Worm (Caenorhabditis elegans) whole organism, young adult: Measurements from ENCODE around the gene K08D12.8.

Experiments used
- B0261.1 ChIP-seq: sonication (generic microtip); optimal IDR thresholded peaks from 2 replicates; lab custom pipeline; 2016; ENCODE audit warnings: mild to moderate bottlenecking, missing genetic modification characterization, moderate library complexity, missing compliant biosample characterization
- B0336.3 ChIP-seq: fragments of 200-800 bp; sonication (Bioruptor generic); IDR thresholded peaks from 2 replicates; pipeline ENCODE4 v1.3.6; 2022; ENCODE audit warnings: missing genetic modification characterization, missing compliant biosample characterization
- C06A6.2 ChIP-seq: fragments of 200-800 bp; sonication (Bioruptor generic); conservative IDR thresholded peaks from 2 replicates; pipeline ENCODE4 v1.3.6; 2022; ENCODE audit warnings: missing genetic modification characterization, missing compliant biosample characterization
- D2030.7 ChIP-seq: fragments of 200-800 bp; sonication (Bioruptor generic); IDR thresholded peaks from 2 replicates; pipeline ENCODE4 v1.3.6; 2022; ENCODE audit warnings: missing genetic modification reagents, missing genetic modification characterization, missing compliant biosample characterization
- F33H1.4 ChIP-seq: fragments of 200-800 bp; sonication (Bioruptor generic); IDR thresholded peaks from 2 replicates; pipeline ENCODE4 v1.3.6; 2022; ENCODE audit warnings: missing genetic modification reagents, missing genetic modification characterization, missing compliant biosample characterization
- F37B4.10 ChIP-seq: fragments of 200-800 bp; sonication (Bioruptor generic); IDR thresholded peaks from 2 replicates; pipeline ENCODE4 v1.3.6; 2022; ENCODE audit warnings: missing genetic modification characterization, missing compliant biosample characterization
- F49E8.2 ChIP-seq: sonication (generic microtip); optimal IDR thresholded peaks from 3 replicates; lab custom pipeline; 2017; ENCODE audit warnings: missing genetic modification characterization, mild to moderate bottlenecking, missing compliant biosample characterization, antibody characterized with exemption, moderate library complexity; ENCODE audit not compliant: insufficient read depth
- F55B11.4 ChIP-seq: sonication (generic microtip); optimal IDR thresholded peaks from 2 replicates; lab custom pipeline; 2016; ENCODE audit warnings: missing compliant biosample characterization, missing genetic modification characterization, borderline replicate concordance; ENCODE audit not compliant: insufficient read depth
- F57C9.4 ChIP-seq: sonication (generic microtip); optimal IDR thresholded peaks from 2 replicates; lab custom pipeline; 2017; ENCODE audit warnings: mild to moderate bottlenecking, missing genetic modification characterization, missing compliant biosample characterization
- K11D2.4 ChIP-seq: fragments of 200-800 bp; sonication (Bioruptor generic); IDR thresholded peaks from 2 replicates; pipeline ENCODE4 v1.3.6; 2022; ENCODE audit warnings: missing genetic modification reagents, missing genetic modification characterization, missing compliant biosample characterization
- T07F8.4 ChIP-seq: sonication (generic microtip); optimal IDR thresholded peaks from 2 replicates; lab custom pipeline; 2016; ENCODE audit warnings: mild to moderate bottlenecking, missing genetic modification characterization, moderate library complexity, missing compliant biosample characterization
- T26A5.8 ChIP-seq: sonication (generic microtip); optimal IDR thresholded peaks from 2 replicates; lab custom pipeline; 2016; ENCODE audit warnings: missing genetic modification characterization, missing compliant biosample characterization
- Y79H2A.3 ChIP-seq: fragments of 200-800 bp; sonication (Bioruptor generic); conservative IDR thresholded peaks from 2 replicates; pipeline ENCODE4 v1.3.6; 2022; ENCODE audit warnings: missing genetic modification reagents, missing genetic modification characterization, missing compliant biosample characterization
- akir-1 ChIP-seq: fragments of 200-800 bp; sonication (Bioruptor generic); optimal IDR thresholded peaks from 2 replicates; lab custom pipeline; 2018; ENCODE audit warnings: mild to moderate bottlenecking, missing genetic modification characterization, moderate library complexity, missing compliant biosample characterization
- athp-1 ChIP-seq: sonication (generic microtip); optimal IDR thresholded peaks from 2 replicates; lab custom pipeline; 2017; ENCODE audit warnings: mild to moderate bottlenecking, missing genetic modification characterization, missing compliant biosample characterization
- attf-5 ChIP-seq: fragments of 200-800 bp; sonication (Bioruptor generic); optimal IDR thresholded peaks from 2 replicates; lab custom pipeline; 2018; ENCODE audit warnings: mild to moderate bottlenecking, missing genetic modification characterization, missing compliant biosample characterization
- attf-6 ChIP-seq: fragments of 200-800 bp; sonication (Bioruptor generic); IDR thresholded peaks from 2 replicates; pipeline ENCODE4 v1.3.6; 2022; ENCODE audit warnings: missing genetic modification reagents, missing genetic modification characterization, missing compliant biosample characterization
- ceh-100 ChIP-seq: fragments of 200-800 bp; sonication (Bioruptor generic); IDR thresholded peaks from 2 replicates; pipeline ENCODE4 v1.3.6; 2022; ENCODE audit warnings: missing genetic modification reagents, missing genetic modification characterization, missing compliant biosample characterization
- ceh-58 ChIP-seq: fragments of 200-800 bp; sonication (Bioruptor generic); IDR thresholded peaks from 2 replicates; pipeline ENCODE4 v1.3.6; 2022; ENCODE audit warnings: missing genetic modification characterization, missing compliant biosample characterization
- ceh-91 ChIP-seq: fragments of 200-800 bp; sonication (Bioruptor generic); IDR thresholded peaks from 2 replicates; pipeline ENCODE4 v1.3.6; 2022; ENCODE audit warnings: missing genetic modification reagents, missing genetic modification characterization, missing compliant biosample characterization
- die-1 ChIP-seq: sonication (generic microtip); optimal IDR thresholded peaks from 2 replicates; lab custom pipeline; 2016; ENCODE audit warnings: missing genotype, mild to moderate bottlenecking, missing genetic modification characterization, missing compliant biosample characterization
- dpl-1 ChIP-seq: fragments of 150-350 bp; optimal IDR thresholded peaks from 2 replicates; lab custom pipeline; 2014; ENCODE audit warnings: missing biosample characterization, missing genetic modification reagents, missing genetic modification characterization
- efl-1 ChIP-seq: fragments of 150-350 bp; optimal IDR thresholded peaks from 2 replicates; lab custom pipeline; 2014; ENCODE audit warnings: missing biosample characterization, missing genetic modification reagents, missing genetic modification characterization
- egl-44 ChIP-seq: fragments of 200-800 bp; sonication (Bioruptor generic); IDR thresholded peaks from 2 replicates; pipeline ENCODE4 v1.3.6; 2022; ENCODE audit warnings: missing genetic modification reagents, missing genetic modification characterization, missing compliant biosample characterization
- egrh-3 ChIP-seq: fragments of 200-800 bp; sonication (Bioruptor generic); IDR thresholded peaks from 2 replicates; pipeline ENCODE4 v1.3.6; 2022; ENCODE audit warnings: missing genetic modification reagents, missing genetic modification characterization, missing compliant biosample characterization
- gei-17 ChIP-seq: fragments of 200-800 bp; sonication (Bioruptor generic); optimal IDR thresholded peaks from 2 replicates; lab custom pipeline; 2018; ENCODE audit warnings: mild to moderate bottlenecking, missing genetic modification characterization, missing compliant biosample characterization
- him-1 ChIP-seq: sonication (generic microtip); optimal IDR thresholded peaks from 2 replicates; lab custom pipeline; 2016; ENCODE audit warnings: missing genotype, missing genetic modification reagents, missing genetic modification characterization, missing compliant biosample characterization
- hmg-20 ChIP-seq: fragments of 200-800 bp; sonication (Bioruptor generic); IDR thresholded peaks from 2 replicates; pipeline ENCODE4 v1.3.6; 2022; ENCODE audit warnings: missing genetic modification reagents, missing genetic modification characterization, missing compliant biosample characterization
- lag-1 ChIP-seq: fragments of 200-800 bp; sonication (Bioruptor generic); IDR thresholded peaks from 2 replicates; pipeline ENCODE4 v1.3.6; 2022; ENCODE audit warnings: missing genetic modification reagents, missing genetic modification characterization, missing compliant biosample characterization
- lin-26 ChIP-seq: fragments of 200-800 bp; sonication (Bioruptor generic); IDR thresholded peaks from 2 replicates; pipeline ENCODE4 v1.3.6; 2022; ENCODE audit warnings: missing genetic modification reagents, missing genetic modification characterization, missing compliant biosample characterization
- lsy-27 ChIP-seq: sonication (generic microtip); optimal IDR thresholded peaks from 2 replicates; lab custom pipeline; 2017; ENCODE audit warnings: missing genetic modification characterization, mild to moderate bottlenecking, missing compliant biosample characterization, antibody characterized with exemption, missing genotype, borderline replicate concordance; ENCODE audit not compliant: insufficient read depth
- madf-3 ChIP-seq: fragments of 200-800 bp; sonication (Bioruptor generic); IDR thresholded peaks from 2 replicates; pipeline ENCODE4 v1.3.6; 2022; ENCODE audit warnings: missing genetic modification reagents, missing genetic modification characterization, missing compliant biosample characterization
- mcd-1 ChIP-seq: fragments of 200-800 bp; sonication (Bioruptor generic); IDR thresholded peaks from 2 replicates; pipeline ENCODE4 v1.3.6; 2022; ENCODE audit warnings: missing genetic modification reagents, missing genetic modification characterization, missing compliant biosample characterization
- nhr-90 ChIP-seq: sonication (generic microtip); optimal IDR thresholded peaks from 2 replicates; lab custom pipeline; 2016; ENCODE audit warnings: missing genotype, mild to moderate bottlenecking, missing genetic modification characterization, missing compliant biosample characterization
- sdz-38 ChIP-seq: sonication (generic microtip); optimal IDR thresholded peaks from 2 replicates; lab custom pipeline; 2016; ENCODE audit warnings: missing genotype, missing genetic modification characterization, missing compliant biosample characterization
- snpc-1.3 ChIP-seq: sonication (generic microtip); optimal IDR thresholded peaks from 2 replicates; lab custom pipeline; 2017; ENCODE audit warnings: missing genetic modification characterization, mild to moderate bottlenecking, missing compliant biosample characterization, antibody characterized with exemption, moderate library complexity, missing genotype, missing genetic modification reagents; ENCODE audit not compliant: insufficient read depth
- tlf-1 ChIP-seq: fragments of 200-800 bp; sonication (Bioruptor generic); optimal IDR thresholded peaks from 2 replicates; lab custom pipeline; 2018; ENCODE audit warnings: mild to moderate bottlenecking, missing genetic modification characterization, missing compliant biosample characterization
- unc-130 ChIP-seq: sonication (generic microtip); optimal IDR thresholded peaks from 2 replicates; lab custom pipeline; 2016; ENCODE audit warnings: missing genetic modification reagents, missing genetic modification characterization, missing compliant biosample characterization
- zfh-2 ChIP-seq: fragments of 200-800 bp; sonication (Bioruptor generic); conservative IDR thresholded peaks from 2 replicates; pipeline ENCODE4 v1.3.6; 2022; ENCODE audit warnings: missing genetic modification reagents, missing genetic modification characterization, missing compliant biosample characterization
- ztf-22 ChIP-seq: fragments of 200-800 bp; sonication (Bioruptor generic); optimal IDR thresholded peaks from 2 replicates; lab custom pipeline; 2018; ENCODE audit warnings: mild to moderate bottlenecking, missing genetic modification characterization, moderate library complexity, missing compliant biosample characterization
- ztf-26 ChIP-seq: sonication (generic microtip); optimal IDR thresholded peaks from 2 replicates; lab custom pipeline; 2017; ENCODE audit warnings: missing genetic modification characterization, missing compliant biosample characterization
- ztf-28 ChIP-seq: fragments of 200-800 bp; sonication (Bioruptor generic); IDR thresholded peaks from 2 replicates; pipeline ENCODE4 v1.3.6; 2022; ENCODE audit warnings: missing genetic modification reagents, missing genetic modification characterization, missing compliant biosample characterization
- ztf-6 ChIP-seq: fragments of 200-800 bp; sonication (Bioruptor generic); IDR thresholded peaks from 2 replicates; pipeline ENCODE4 v1.3.6; 2022; ENCODE audit warnings: missing genetic modification reagents, missing genetic modification characterization, missing compliant biosample characterization

K08D12.8 gene

ce11 chrIV:1708426-1708826 is 17.6 kb upstream of the K08D12.8 start (continued):
- TF ChIP-seq F49E8.2 (tag; lab: Kevin White, UChicago) (peak; percentile 81), T26A5.8 (no peak), B0261.1 (tag; lab: Kevin White, UChicago) (no peak), dpl-1 (no peak), mcd-1 (GFP tag; lab: Robert Waterston, UW) (no peak; the same call in 1 of the 2 replicates), sdz-38 (tag; lab: Kevin White, UChicago) (no peak), F33H1.4 (peak; percentile 40), attf-5 (GFP tag; lab: Kevin White, UChicago) (peak; percentile 18), ztf-26 (tag; lab: Kevin White, UChicago) (no peak), T07F8.4 (tag; lab: Kevin White, UChicago) (no peak), him-1 (no peak), hmg-20 (0 out of 2 replicates have a peak, but pooled peaks have one; percentile 36), Y79H2A.3 (GFP tag; lab: Robert Waterston, UW) (peak; percentile 87), ztf-22 (GFP tag; lab: Kevin White, UChicago) (no peak), lag-1 (GFP tag; lab: Robert Waterston, UW) (0 out of 2 replicates have a peak, but pooled peaks have one; percentile 39), die-1 (tag; lab: Kevin White, UChicago) (peak; percentile 34), ceh-91 (GFP tag; lab: Robert Waterston, UW) (no peak), madf-3 (GFP tag; lab: Robert Waterston, UW) (0 out of 2 replicates have a peak, but pooled peaks have one; percentile 5), C06A6.2 (GFP tag; lab: Robert Waterston, UW) (no peak), efl-1 (peak; percentile 2), B0336.3 (peak; percentile 87), F55B11.4 (tag; lab: Kevin White, UChicago) (no peak), lsy-27 (no peak), F57C9.4 (tag; lab: Kevin White, UChicago) (no peak), gei-17 (GFP tag; lab: Kevin White, UChicago) (no peak), ceh-58 (GFP tag; lab: Robert Waterston, UW) (no peak), nhr-90 (tag; lab: Kevin White, UChicago) (no peak), egl-44 (GFP tag; lab: Robert Waterston, UW) (0 out of 2 replicates have a peak, but pooled peaks have one; percentile 9), ceh-100 (GFP tag; lab: Robert Waterston, UW) (no peak; the same call in 1 of the 2 replicates), egrh-3 (GFP tag; lab: Robert Waterston, UW) (no peak), attf-6 (peak; percentile 51; the same call in 1 of the 2 replicates), ztf-6 (GFP tag; lab: Robert Waterston, UW) (no peak), tlf-1 (peak; percentile 14), K11D2.4 (GFP tag; lab: Robert Waterston, UW) (no peak), D2030.7 (peak; percentile 24; the same call in 1 of the 2 replicates), ztf-28 (GFP tag; lab: Robert Waterston, UW) (peak; percentile 4; the same call in 1 of the 2 replicates), snpc-1.3 (tag; lab: Kevin White, UChicago) (no peak), zfh-2 (GFP tag; lab: Robert Waterston, UW) (no peak)

ce11 chrIV:1709002-1709401 is 17.0 kb upstream of the K08D12.8 start:
- TF ChIP-seq madf-3 (GFP tag; lab: Robert Waterston, UW) (no peak), unc-130 (GFP tag; lab: Kevin White, UChicago) (no peak), F37B4.10 (GFP tag; lab: Robert Waterston, UW) (no peak), athp-1 (tag; lab: Kevin White, UChicago) (no peak), egrh-3 (GFP tag; lab: Robert Waterston, UW) (peak; percentile 82; the same call in 1 of the 2 replicates), lin-26 (GFP tag; lab: Robert Waterston, UW) (no peak), akir-1 (GFP tag; lab: Kevin White, UChicago) (no peak), zfh-2 (GFP tag; lab: Robert Waterston, UW) (peak; percentile 85)
